Worm (Caenorhabditis elegans) whole organism, L1 larva: Measurements from ENCODE around the gene xpo-3.

Source experiments
- dpl-1 ChIP-seq, 3 experiments: fragments of 150-350 bp in 2 of 3; sonication (generic microtip) in 1 of 3; optimal IDR thresholded peaks; 2 replicates each; lab custom pipeline; 2014 to 2017; ENCODE audit warnings: missing biosample characterization in 3 of 3, missing genetic modification characterization in 3 of 3, missing genetic modification reagents in 3 of 3
- fos-1 ChIP-seq: fragments of 150-350 bp; optimal IDR thresholded peaks from 2 replicates; lab custom pipeline; 2014; ENCODE audit warnings: missing biosample characterization, missing genetic modification characterization

- TF ChIP-seq fos-1 (no peak), dpl-1 (GFP tag; optimal IDR thresholded peaks at IDR 0.05; lab: Kevin White, UChicago) (no peak)
Observed at ce11 chrIV:7927218-7927617, 3.4 kb upstream of the xpo-3 start, which contains the start of gene C49H3.12.
